Fruit fly (Drosophila melanogaster) whole organism, prepupa: Measurements from ENCODE around the gene Max.
A peak's percentile ranks its signal among the peaks of the same experiment; 100 is the strongest.

ENCODE experiments used
- Blimp-1 ChIP-seq: fragments of 200-800 bp; sonication (Bioruptor generic); optimal IDR thresholded peaks from 3 replicates; lab custom pipeline; 2017; ENCODE audit warnings: missing biosample characterization, missing genetic modification characterization, mild to moderate bottlenecking, moderate library complexity, missing genetic modification reagents
- CG10631 ChIP-seq: fragments of 200-800 bp; sonication (Bioruptor generic); optimal IDR thresholded peaks from 2 replicates; lab custom pipeline; 2016; ENCODE audit warnings: missing biosample characterization, missing genetic modification characterization
- CG11294 ChIP-seq: fragments of 200-800 bp; sonication (Bioruptor generic); IDR thresholded peaks from 2 replicates; pipeline ENCODE4 v1.3.6; 2022; ENCODE audit warnings: missing biosample characterization, missing genetic modification characterization
- CG11762 ChIP-seq: fragments of 200-800 bp; sonication (Bioruptor generic); optimal IDR thresholded peaks from 3 replicates; lab custom pipeline; 2016; ENCODE audit warnings: missing biosample characterization, missing genetic modification characterization; ENCODE audit not compliant: insufficient read depth
- CG11902 ChIP-seq: fragments of 200-800 bp; sonication (Bioruptor generic); optimal IDR thresholded peaks from 3 replicates; lab custom pipeline; 2016; ENCODE audit warnings: missing biosample characterization, missing genetic modification characterization
- CG16779 ChIP-seq: fragments of 200-800 bp; sonication (Bioruptor generic); optimal IDR thresholded peaks from 3 replicates; lab custom pipeline; 2017; ENCODE audit warnings: missing biosample characterization, mild to moderate bottlenecking, missing genetic modification characterization
- CG31627 ChIP-seq: fragments of 200-800 bp; sonication (Bioruptor generic); optimal IDR thresholded peaks from 3 replicates; lab custom pipeline; 2016; ENCODE audit warnings: missing biosample characterization, missing genetic modification characterization
- CG32006 ChIP-seq: fragments of 200-800 bp; sonication (Bioruptor generic); optimal IDR thresholded peaks from 3 replicates; lab custom pipeline; 2017; ENCODE audit warnings: missing biosample characterization, mild to moderate bottlenecking, missing genetic modification characterization
- CG34406 ChIP-seq: fragments of 200-800 bp; sonication (Bioruptor generic); optimal IDR thresholded peaks from 3 replicates; lab custom pipeline; 2016; ENCODE audit warnings: missing biosample characterization, missing genetic modification characterization
- CG4318 ChIP-seq: fragments of 200-800 bp; sonication (Bioruptor generic); optimal IDR thresholded peaks from 3 replicates; lab custom pipeline; 2017; ENCODE audit warnings: missing biosample characterization, mild to moderate bottlenecking, missing genetic modification characterization
- CG6163 ChIP-seq: fragments of 200-800 bp; sonication (Bioruptor generic); IDR thresholded peaks from 3 replicates; pipeline ENCODE4 v1.3.6; 2022; ENCODE audit warnings: missing biosample characterization, missing genetic modification characterization
- CG6276 ChIP-seq: fragments of 200-800 bp; sonication (Bioruptor generic); optimal IDR thresholded peaks from 2 replicates; lab custom pipeline; 2017; ENCODE audit warnings: missing biosample characterization, mild to moderate bottlenecking, missing genetic modification characterization
- CG6792 ChIP-seq: fragments of 200-800 bp; sonication (Bioruptor generic); optimal IDR thresholded peaks from 3 replicates; lab custom pipeline; 2016; ENCODE audit warnings: missing biosample characterization, missing genetic modification characterization
- CG6808 ChIP-seq: fragments of 200-800 bp; sonication (Bioruptor generic); optimal IDR thresholded peaks from 3 replicates; lab custom pipeline; 2017; ENCODE audit warnings: missing biosample characterization, missing genetic modification characterization, mild to moderate bottlenecking, moderate library complexity, missing genetic modification reagents
- CG6854 ChIP-seq: fragments of 200-800 bp; sonication (Bioruptor generic); optimal IDR thresholded peaks from 2 replicates; lab custom pipeline; 2017; ENCODE audit warnings: missing biosample characterization, mild to moderate bottlenecking, missing genetic modification characterization
- CG7368 ChIP-seq: fragments of 200-800 bp; sonication (Bioruptor generic); optimal IDR thresholded peaks from 3 replicates; lab custom pipeline; 2016; ENCODE audit warnings: missing biosample characterization, missing genetic modification characterization
- CG8319 ChIP-seq: fragments of 200-800 bp; sonication (Bioruptor generic); optimal IDR thresholded peaks from 3 replicates; lab custom pipeline; 2016; ENCODE audit warnings: missing biosample characterization, missing genetic modification characterization
- CG8632 ChIP-seq: fragments of 200-800 bp; sonication (Bioruptor generic); optimal IDR thresholded peaks from 3 replicates; lab custom pipeline; 2016; ENCODE audit warnings: missing biosample characterization, missing genetic modification characterization
- CG9139 ChIP-seq: fragments of 200-800 bp; sonication (Bioruptor generic); optimal IDR thresholded peaks from 3 replicates; lab custom pipeline; 2017; ENCODE audit warnings: missing biosample characterization, mild to moderate bottlenecking, missing genetic modification characterization
- Eip75B ChIP-seq: fragments of 200-800 bp; sonication (Bioruptor generic); optimal IDR thresholded peaks from 3 replicates; lab custom pipeline; 2016; ENCODE audit warnings: missing biosample characterization, missing genetic modification characterization
- Eip93F ChIP-seq: fragments of 200-800 bp; sonication (Bioruptor generic); optimal IDR thresholded peaks from 2 replicates; lab custom pipeline; 2016; ENCODE audit warnings: missing biosample characterization, mild to moderate bottlenecking, missing genetic modification characterization
- Ets21C ChIP-seq: fragments of 200-800 bp; sonication (Bioruptor generic); optimal IDR thresholded peaks from 3 replicates; lab custom pipeline; 2016; ENCODE audit warnings: missing biosample characterization, missing genetic modification characterization
- Gug ChIP-seq: fragments of 200-800 bp; sonication (Bioruptor generic); IDR thresholded peaks from 2 replicates; pipeline ENCODE4 v1.3.6; 2022; ENCODE audit warnings: missing biosample characterization, missing genetic modification characterization
- Hr4 ChIP-seq: fragments of 200-800 bp; sonication (Bioruptor generic); optimal IDR thresholded peaks from 3 replicates; lab custom pipeline; 2016; ENCODE audit warnings: missing biosample characterization, missing genetic modification characterization
- Lpt ChIP-seq: fragments of 200-800 bp; sonication (Bioruptor generic); optimal IDR thresholded peaks from 3 replicates; lab custom pipeline; 2016; ENCODE audit warnings: missing biosample characterization, missing genetic modification characterization
- OdsH ChIP-seq: fragments of 200-800 bp; sonication (Bioruptor generic); optimal IDR thresholded peaks from 3 replicates; lab custom pipeline; 2016; ENCODE audit warnings: missing biosample characterization, missing genetic modification characterization
- Sox102F ChIP-seq: fragments of 200-800 bp; sonication (Bioruptor generic); optimal IDR thresholded peaks from 2 replicates; lab custom pipeline; 2016; ENCODE audit warnings: missing biosample characterization, mild to moderate bottlenecking, missing genetic modification characterization
- Sox14 ChIP-seq: fragments of 200-800 bp; sonication (Bioruptor generic); optimal IDR thresholded peaks from 3 replicates; lab custom pipeline; 2016; ENCODE audit warnings: missing biosample characterization, missing genetic modification characterization
- achi ChIP-seq: fragments of 200-800 bp; sonication (Bioruptor generic); optimal IDR thresholded peaks from 3 replicates; lab custom pipeline; 2016; ENCODE audit warnings: missing biosample characterization, missing genetic modification characterization
- acj6 ChIP-seq: fragments of 200-800 bp; sonication (Bioruptor generic); optimal IDR thresholded peaks from 3 replicates; lab custom pipeline; 2016; ENCODE audit warnings: missing biosample characterization, missing genetic modification characterization
- cyc ChIP-seq: fragments of 200-800 bp; sonication (Bioruptor generic); optimal IDR thresholded peaks from 3 replicates; lab custom pipeline; 2016; ENCODE audit warnings: missing biosample characterization, missing genetic modification characterization
- dsx ChIP-seq: fragments of 200-800 bp; optimal IDR thresholded peaks from 3 replicates; lab custom pipeline; 2019; ENCODE audit warnings: missing biosample characterization, mild to moderate bottlenecking, missing genetic modification characterization, moderate library complexity; ENCODE audit not compliant: poor library complexity, severe bottlenecking
- eg ChIP-seq: fragments of 200-800 bp; sonication (Bioruptor generic); IDR thresholded peaks from 3 replicates; pipeline ENCODE4 v1.3.6; 2022; ENCODE audit warnings: missing biosample characterization, missing genetic modification characterization
- esn ChIP-seq: fragments of 200-800 bp; sonication (Bioruptor generic); optimal IDR thresholded peaks from 2 replicates; lab custom pipeline; 2016; ENCODE audit warnings: missing biosample characterization, mild to moderate bottlenecking, missing genetic modification characterization, moderate library complexity
- fkh ChIP-seq: fragments of 200-800 bp; sonication (Bioruptor generic); optimal IDR thresholded peaks from 3 replicates; lab custom pipeline; 2017; ENCODE audit warnings: missing biosample characterization, mild to moderate bottlenecking, missing genetic modification characterization, moderate library complexity
- salr ChIP-seq, 2 experiments: fragments of 200-800 bp; sonication (Bioruptor generic); optimal IDR thresholded peaks; 3 replicates each; lab custom pipeline; 2016 to 2018; ENCODE audit warnings: missing biosample characterization in 2 of 2, missing genetic modification characterization in 2 of 2, mild to moderate bottlenecking in 1 of 2
- spab ChIP-seq: fragments of 200-800 bp; sonication (Bioruptor generic); optimal IDR thresholded peaks from 2 replicates; lab custom pipeline; 2017; ENCODE audit warnings: missing biosample characterization, mild to moderate bottlenecking, missing genetic modification characterization, missing genetic modification reagents
- ss ChIP-seq, 2 experiments: fragments of 200-800 bp; sonication (Bioruptor generic); optimal IDR thresholded peaks; 2 replicates in 1 of 2; 3 replicates in 1 of 2; lab custom pipeline; 2017 to 2018; ENCODE audit warnings: mild to moderate bottlenecking in 2 of 2, missing biosample characterization in 2 of 2, missing genetic modification characterization in 2 of 2, moderate library complexity in 1 of 2
- svp ChIP-seq: fragments of 200-800 bp; sonication (Bioruptor generic); peaks from one replicate; lab custom pipeline; 2016; ENCODE audit warnings: missing biosample characterization, missing genetic modification characterization
- topi ChIP-seq: fragments of 200-800 bp; sonication (Bioruptor generic); optimal IDR thresholded peaks from 3 replicates; lab custom pipeline; 2016; ENCODE audit warnings: missing biosample characterization, missing genetic modification characterization
- vri ChIP-seq: fragments of 200-800 bp; sonication (Bioruptor generic); optimal IDR thresholded peaks from 3 replicates; lab custom pipeline; 2016; ENCODE audit warnings: missing biosample characterization, mild to moderate bottlenecking, missing genetic modification characterization

Gene Max

dm6 chr3L:19264141-19264487 is at the start of gene Max (continued):
- TF ChIP-seq CG6854 (GFP tag; lab: Kevin White, UChicago) (peak; percentile 3), CG7368 (GFP tag; lab: Kevin White, UChicago) (peak; percentile 48), CG8632 (GFP tag; lab: Kevin White, UChicago) (peak; percentile 37), CG4318 (GFP tag; lab: Kevin White, UChicago) (peak; percentile 4), CG10631 (GFP tag; lab: Kevin White, UChicago) (peak; percentile 65), CG6808 (GFP tag; lab: Kevin White, UChicago) (peak; percentile 30), spab (GFP tag; lab: Kevin White, UChicago) (no peak)

- TF ChIP-seq CG6854 (GFP tag; lab: Kevin White, UChicago) (peak; percentile 43), svp (GFP tag; lab: Kevin White, UChicago) (peak; percentile 80), OdsH (GFP tag; lab: Kevin White, UChicago) (no peak), Sox102F (GFP tag; lab: Kevin White, UChicago) (no peak), CG6276 (peak; percentile 69), topi (GFP tag; lab: Kevin White, UChicago) (no peak), CG31627 (GFP tag; lab: Kevin White, UChicago) (no peak), CG34406 (GFP tag; lab: Kevin White, UChicago) (no peak), Eip75B (GFP tag; lab: Kevin White, UChicago) (peak; percentile 23), CG16779 (tag; lab: Kevin White, UChicago) (peak; percentile 58), spab (GFP tag; lab: Kevin White, UChicago) (peak; percentile 11), vri (no peak), CG7368 (GFP tag; lab: Kevin White, UChicago) (no peak), Gug (GFP tag; lab: Robert Waterston, UW) (no peak), CG9139 (GFP tag; lab: Kevin White, UChicago) (peak; percentile 34), CG11902 (no peak), acj6 (GFP tag; lab: Kevin White, UChicago) (no peak), ss (GFP tag; optimal IDR thresholded peaks at IDR 0.05; lab: Kevin White, UChicago) (no peak), achi (GFP tag; lab: Kevin White, UChicago) (no peak), cyc (GFP tag; lab: Kevin White, UChicago) (no peak), CG11762 (GFP tag; lab: Kevin White, UChicago) (no peak), Eip93F (GFP tag; lab: Kevin White, UChicago) (no peak), CG11294 (GFP tag; lab: Robert Waterston, UW) (no peak), fkh (GFP tag; lab: Kevin White, UChicago) (no peak), CG6808 (GFP tag; lab: Kevin White, UChicago) (peak; percentile 41), Blimp-1 (GFP tag; lab: Kevin White, UChicago) (no peak), CG6163 (peak; percentile 52; the same call in 2 of the 3 replicates), Hr4 (GFP tag; lab: Kevin White, UChicago) (no peak), salr (GFP tag; optimal IDR thresholded peaks at IDR 0.05; lab: Kevin White, UChicago) (no peak), Sox14 (GFP tag; lab: Kevin White, UChicago) (no peak), esn (GFP tag; lab: Kevin White, UChicago) (no peak), CG6792 (no peak), CG4318 (GFP tag; lab: Kevin White, UChicago) (no peak), dsx (GFP tag; lab: Kevin White, UChicago) (peak; percentile 23), eg (GFP tag; lab: Robert Waterston, UW) (peak; percentile 51; the same call in 1 of the 3 replicates), CG8632 (GFP tag; lab: Kevin White, UChicago) (peak; percentile 1), CG8319 (GFP tag; lab: Kevin White, UChicago) (no peak), CG32006 (GFP tag; lab: Kevin White, UChicago) (no peak), Lpt (GFP tag; lab: Kevin White, UChicago) (peak; percentile 53), Ets21C (GFP tag; lab: Kevin White, UChicago) (no peak)
These were observed 30.8 kb upstream of the Max start for dm6 chr3L:19294613-19295299.
